Fruit fly (Drosophila melanogaster) ovary, adult (tissue): ENCODE results near the gene Cdc7.

Experiments
- CG17801 ChIP-seq: fragments of 200-800 bp; optimal IDR thresholded peaks from 2 replicates; lab custom pipeline; 2019; ENCODE audit warnings: missing biosample characterization, mild to moderate bottlenecking, missing genetic modification characterization, moderate library complexity; ENCODE audit not compliant: partially characterized antibody

The Cdc7 gene

DNA sequence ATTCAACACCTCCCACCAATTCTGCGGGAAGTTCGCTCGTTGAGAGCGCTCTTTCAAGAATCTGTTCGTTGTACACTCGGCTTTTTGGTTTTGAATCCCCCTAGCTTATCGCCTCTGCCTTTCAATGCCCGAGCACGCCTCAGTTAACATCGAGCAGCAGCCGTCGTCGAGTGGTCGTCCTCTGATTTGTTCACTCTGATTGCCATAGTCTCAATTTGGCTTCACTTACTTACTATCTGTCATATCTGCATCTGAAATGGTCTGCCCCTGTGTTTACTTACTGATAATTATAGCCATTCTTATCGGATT lies 25.1 kb downstream of the Cdc7 start:
- no peak for TF ChIP-seq CG17801

DNA sequence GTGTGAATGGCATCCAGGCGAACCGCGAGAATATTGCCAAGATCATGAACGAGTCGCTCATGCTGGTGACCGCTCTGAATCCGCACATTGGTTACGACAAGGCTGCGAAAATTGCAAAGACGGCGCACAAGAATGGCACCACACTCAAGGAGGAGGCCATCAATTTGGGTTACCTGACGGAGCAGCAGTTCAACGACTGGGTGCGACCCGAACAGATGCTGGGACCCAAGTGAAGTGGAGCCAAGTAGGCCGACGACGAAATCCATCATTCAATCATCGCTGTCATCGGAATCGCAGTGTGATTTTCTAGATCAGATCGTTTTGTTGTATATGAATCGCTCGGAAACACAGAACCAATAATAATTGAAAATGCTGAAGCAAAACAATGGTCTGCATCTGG lies 27.1 kb downstream of the Cdc7 start, which contains the start of gene Fum2:
TSS of gene Fum2 (plus strand) at position 301 of the 400 bp plus-strand sequence.
- no peak for TF ChIP-seq CG17801

DNA sequence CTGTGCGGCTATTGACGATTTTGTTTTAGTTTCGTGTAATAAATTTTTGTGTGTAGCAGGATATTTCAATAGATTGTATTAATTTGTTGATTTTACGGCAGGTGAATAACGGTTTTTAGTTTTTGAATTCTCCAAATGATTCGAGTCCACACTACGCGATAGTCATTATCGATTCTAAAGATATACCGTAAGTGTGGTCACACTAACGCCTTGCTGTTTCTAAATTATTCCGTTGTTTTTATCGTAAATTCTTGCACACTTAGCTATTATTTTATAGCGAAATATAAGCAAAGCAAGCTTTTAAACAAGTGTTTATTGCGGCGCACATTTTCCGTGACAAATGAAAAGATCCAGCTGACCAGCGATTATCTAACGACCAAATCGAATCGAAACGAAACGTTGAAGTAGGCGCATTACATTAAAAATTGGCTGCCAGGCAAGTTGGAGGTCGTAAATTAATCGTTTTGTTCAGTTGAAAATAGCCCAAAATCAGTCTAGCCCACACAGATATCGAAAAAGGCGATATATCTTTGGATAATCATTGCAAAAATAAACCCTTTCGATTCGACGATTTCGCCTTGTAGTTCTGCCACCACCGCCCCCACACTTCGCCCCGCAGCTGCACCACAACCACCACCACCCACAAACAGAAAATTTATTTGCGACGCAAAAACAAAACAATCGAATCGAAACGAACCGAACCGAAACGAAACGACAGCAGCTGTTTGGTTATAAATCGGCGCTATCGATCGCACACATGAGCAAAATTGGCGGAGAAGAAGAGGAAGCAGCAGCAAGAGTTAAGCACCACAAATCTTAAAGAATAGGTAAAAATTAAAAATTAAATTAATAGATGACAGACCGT lies 29.5 kb downstream of the Cdc7 start, which contains the start of gene Pink1:
TSS of gene Pink1 (plus strand) at position 164 of the 865 bp plus-strand sequence.
- TF ChIP-seq CG17801: peak; percentile 50

DNA sequence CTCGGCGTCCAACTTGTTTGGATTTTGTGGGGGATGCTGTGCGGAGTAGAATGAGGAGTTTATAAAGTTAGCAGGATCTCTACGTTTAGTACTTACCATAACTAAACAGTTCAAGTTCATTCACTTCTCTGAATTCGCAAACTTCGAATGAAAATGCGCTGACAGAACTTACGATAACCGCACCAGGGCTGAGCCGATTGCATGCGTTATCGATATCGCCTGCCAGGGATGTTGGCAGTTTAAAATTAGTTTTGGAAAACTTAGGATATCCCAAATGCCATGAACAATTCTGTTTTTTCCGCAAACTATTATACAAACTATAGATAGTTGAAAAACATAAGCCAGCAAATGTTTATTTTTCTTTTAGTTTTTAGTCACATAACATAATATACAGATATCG lies 32.9 kb downstream of the Cdc7 start, which contains the start of gene CG44303:
TSS of gene CG44303 (minus strand) at position 154 of the 400 bp plus-strand sequence.
- no peak for TF ChIP-seq CG17801

DNA sequence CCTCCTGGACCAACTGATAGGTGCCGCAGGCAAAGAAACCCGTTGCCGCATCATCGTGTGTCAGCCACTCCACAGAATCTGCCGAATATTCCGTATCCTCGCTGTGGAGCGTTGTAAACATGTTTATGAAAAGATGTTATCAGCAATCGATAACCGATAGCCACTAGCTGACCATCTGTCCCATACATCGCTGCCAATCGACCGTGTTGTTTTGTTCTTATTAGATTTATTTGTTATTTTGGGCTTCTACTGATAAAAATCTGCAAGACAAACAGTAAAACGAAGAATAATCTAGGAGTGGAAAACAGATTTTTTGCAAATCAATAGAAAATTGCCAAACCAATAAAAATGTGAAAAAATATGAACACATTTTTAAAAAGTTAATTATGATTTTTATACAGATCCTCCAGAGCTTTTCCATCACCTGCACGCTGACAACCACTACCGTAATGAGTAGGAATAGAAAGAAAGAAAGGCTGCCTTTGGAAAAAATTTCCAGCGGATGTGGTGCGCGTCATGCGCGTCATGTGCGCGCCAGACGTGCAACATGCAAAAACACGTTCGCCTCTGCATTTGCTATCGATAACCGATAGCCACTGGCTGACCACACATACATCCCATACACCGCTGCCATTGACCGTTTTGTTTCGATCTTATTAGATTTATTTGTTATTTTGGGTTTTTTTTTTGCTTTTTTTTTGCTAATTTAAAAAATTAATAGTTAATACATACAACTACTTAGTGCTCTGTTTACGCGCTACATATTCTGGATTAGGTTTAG lies 34.5 kb downstream of the Cdc7 start, which contains the start of gene CG3184:
TSS of gene CG3184 (minus strand) at position 155 of the 781 bp plus-strand sequence.
- no peak for TF ChIP-seq CG17801

DNA sequence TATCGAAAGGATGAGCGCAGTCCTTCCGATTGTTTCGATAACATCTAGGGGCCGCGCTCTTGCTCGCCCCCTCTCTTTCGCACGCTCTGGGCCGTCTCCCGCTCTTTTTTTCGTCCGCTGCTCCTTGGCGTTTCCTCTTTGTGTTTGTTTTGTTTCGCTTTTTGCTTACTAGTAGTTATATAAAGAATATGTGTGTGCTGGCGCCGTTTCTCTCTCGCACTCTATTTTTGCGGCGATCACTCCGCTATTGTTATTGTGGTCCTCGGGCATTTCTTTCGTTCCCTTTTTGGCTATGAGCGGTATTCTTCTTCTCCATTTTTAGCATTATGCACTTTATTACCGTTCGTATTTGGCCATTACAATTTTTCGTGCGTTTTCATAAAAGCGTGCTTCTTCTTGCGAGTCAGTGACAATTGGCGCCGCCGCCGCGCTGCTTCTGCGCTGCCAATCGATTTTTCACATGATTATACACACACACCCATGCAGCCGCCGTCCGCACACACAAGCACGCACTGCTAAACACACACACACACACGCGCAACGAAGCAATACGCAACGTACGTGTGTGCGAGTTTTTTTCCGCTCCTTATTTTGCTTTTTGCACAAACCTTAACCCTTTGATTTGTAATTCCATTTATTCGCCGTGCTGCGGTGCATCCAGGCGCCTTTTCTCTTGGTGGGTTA lies 39.9 kb downstream of the Cdc7 start:
- peak; percentile 22 for TF ChIP-seq CG17801

DNA sequence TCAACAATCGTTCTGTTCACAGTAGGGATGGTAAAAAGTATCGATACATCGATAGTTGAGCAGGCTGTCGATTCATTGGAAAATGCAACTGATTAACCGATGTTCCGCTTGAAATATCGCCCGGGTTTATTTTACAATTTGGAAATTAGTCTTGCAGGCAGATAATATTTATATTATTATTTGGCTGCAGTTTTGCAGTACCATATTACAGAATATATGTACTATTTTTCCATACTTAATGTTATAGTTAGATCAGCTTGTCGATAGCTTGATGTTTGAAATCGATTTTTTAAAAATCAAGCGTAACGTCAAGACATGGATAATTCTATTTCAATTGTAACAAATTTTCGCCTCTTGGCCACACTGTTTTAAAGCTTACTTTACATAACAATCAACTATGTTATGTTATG lies 40.6 kb downstream of the Cdc7 start, which contains the start of gene CG14442:
TSS of gene CG14442 (minus strand) at position 29 of the 410 bp plus-strand sequence.
- TF ChIP-seq CG17801: peak; percentile 37

DNA sequence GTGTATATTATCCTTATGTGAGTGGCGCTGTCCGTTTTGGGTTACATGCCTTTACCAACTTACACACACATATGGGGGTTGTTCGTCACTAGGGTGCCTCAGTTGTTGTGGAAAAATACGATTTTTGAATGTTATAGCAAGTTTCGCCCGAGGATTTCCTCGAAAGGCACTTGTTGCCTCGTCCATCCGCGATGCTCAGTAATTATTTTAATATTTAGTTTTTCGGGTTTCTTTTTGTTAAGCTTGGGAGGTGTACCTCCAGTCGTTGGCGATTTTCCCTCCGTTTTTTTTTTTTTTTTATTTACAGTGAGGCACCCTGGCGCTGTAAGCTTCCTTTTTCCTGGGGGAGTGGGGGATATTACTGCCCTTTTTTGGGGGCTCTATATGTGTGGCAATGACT lies 42.1 kb downstream of the Cdc7 start:
- peak; percentile 8 for TF ChIP-seq CG17801

DNA sequence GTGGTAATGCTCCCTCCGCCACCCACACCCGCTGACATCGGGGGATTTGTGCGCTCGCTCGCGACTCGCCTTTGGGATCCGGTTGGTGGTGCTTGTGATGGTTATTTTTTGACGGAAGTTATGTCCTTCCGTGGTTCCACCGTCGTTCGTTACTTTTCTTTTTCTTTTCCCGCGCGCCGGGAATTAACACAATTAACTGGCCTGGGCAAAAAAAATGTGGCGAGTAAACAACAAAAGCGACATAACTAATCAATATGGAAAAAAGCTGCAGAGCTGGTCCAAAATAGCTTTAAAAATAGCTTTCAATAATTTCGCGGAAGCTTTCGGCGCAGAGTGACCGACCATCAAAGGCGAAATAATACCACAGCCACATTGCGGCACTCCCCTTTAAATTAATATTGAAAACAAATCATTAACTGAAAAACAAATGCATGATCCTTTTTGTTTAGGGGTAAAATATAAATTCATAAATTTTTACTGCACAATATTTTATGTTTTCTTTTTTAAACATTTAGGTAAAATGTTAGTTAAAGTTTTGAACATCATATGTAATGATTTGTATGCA lies 44.0 kb downstream of the Cdc7 start, which contains the start of gene CG14440:
TSS of gene CG14440 (minus strand) at position 320 of the 565 bp plus-strand sequence.
- peak; percentile 24 for TF ChIP-seq CG17801

DNA sequence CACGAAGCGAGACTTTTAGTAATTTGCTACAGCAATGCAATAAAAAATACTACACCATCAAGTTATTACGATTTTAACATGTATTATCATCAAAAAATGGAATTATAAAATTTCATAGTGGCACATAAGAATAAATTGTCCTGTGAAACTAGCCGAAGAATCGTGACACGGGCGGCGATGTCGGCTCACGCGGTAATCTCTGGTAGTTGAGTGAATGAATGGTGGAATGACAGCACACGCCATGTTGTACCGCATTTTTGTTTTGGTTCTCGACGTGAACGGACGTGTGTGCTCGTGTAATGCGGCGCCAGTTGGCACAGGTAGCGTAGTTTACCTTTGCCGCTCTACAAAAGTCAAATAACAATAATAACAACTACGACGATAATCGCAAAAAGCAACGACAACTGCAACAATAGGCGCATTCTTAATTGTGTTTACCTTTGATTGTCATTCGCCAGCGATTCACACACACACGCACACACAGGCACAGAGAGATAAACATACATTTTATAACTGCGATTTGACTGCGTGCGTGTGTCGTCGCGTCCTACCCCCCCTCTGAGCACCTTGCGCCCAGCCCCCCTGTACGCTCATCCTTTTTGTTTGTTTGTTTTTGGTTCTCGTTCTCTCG lies 45.0 kb downstream of the Cdc7 start, which contains the start of gene CG14441:
TSS of gene CG14441 (plus strand) at position 254 of the 631 bp plus-strand sequence.
- TF ChIP-seq CG17801: peak; percentile 87

DNA sequence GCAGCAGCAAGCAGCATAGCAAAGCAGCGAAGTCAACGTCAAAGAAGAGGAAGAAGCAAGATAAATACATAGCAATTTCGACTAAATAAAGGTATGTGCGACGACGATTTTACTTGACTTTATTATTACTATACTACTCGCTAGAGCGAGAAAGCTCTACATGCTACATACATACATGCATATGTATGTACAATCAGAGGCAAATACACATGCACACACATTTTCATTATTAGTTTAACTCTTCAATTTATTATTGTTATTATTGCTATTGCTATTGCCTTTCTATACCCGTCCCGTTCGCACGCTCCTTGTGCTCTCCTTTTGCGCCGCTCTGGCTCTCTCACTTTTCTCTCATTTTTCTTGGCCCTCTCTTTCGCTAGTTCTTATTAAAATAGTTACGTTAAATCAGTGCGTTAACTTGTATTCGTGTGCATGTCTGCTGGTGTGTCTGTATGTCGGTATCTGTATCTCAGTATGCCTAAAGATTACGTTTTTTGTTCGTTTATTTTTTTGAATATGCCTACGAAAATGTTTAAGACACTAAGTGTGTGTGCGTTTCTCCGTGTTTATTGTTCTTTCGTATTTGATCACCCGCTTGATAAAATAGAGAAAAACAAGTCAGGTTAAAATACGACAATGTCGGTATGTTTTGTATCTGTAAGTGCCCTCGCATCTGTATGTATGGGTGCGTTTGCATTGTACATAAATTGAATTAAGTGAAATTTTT lies 46.1 kb downstream of the Cdc7 start:
- peak; percentile 16 for TF ChIP-seq CG17801

DNA sequence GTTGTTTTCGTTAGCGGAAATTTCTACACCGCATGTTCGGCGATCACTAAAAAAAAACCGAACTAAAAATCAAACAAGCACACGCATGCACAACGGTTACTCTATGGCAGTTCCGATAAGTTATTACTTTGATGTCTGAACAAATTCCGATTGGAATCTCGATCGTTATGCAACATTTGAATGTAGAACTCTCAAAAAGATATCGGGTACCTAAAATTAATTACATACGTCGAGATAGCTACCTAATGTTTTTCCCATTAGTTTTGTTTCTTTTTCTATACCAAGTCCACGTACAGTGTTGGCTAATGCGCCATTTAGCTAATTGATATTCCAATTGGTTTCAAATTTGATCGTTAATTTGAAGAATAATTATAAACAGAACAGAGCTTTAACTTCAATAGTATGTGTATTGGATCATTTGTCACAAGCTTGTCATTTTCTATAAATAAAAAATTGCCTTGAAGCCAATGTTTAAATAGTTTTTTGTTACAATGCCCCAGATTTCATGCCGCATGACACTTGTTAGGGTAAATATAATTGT lies 46.7 kb downstream of the Cdc7 start:
- no peak for TF ChIP-seq CG17801

DNA sequence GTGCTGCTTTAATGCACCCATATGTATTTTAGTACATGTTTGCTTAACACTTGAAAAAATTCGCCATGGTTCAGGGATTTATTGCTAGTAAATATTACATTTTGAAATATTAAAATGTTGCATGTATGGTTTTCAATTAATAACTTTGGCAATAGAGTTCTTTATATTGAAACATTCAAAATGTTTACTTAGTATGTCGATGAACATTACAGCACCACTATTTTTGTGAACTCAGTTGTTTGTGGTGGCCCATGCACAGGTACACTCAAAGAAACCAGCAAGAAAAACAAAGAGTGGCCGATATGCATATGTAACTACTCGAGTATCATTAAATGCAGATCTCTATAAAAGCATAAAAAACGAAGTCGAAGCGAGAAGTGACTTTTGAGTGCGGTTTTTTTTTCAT lies 47.7 kb downstream of the Cdc7 start:
- peak; percentile 46 for TF ChIP-seq CG17801

DNA sequence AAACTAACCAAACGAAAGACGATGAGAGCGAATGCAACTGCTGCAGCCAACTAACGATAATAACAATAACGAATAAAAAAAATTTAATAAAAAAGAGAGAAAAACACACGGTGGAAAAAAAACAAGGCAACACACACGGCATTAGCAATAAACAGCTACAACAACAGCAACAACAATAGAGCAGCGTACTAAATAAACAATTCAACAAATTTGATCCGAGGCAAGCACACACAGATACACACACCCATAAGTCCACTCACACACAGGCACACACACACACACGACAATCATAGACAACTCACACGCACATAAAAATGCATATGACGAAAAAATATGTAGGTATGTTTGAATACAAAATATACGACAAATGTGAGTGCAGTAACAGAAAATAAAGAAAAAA lies 48.2 kb downstream of the Cdc7 start:
- no peak for TF ChIP-seq CG17801

DNA sequence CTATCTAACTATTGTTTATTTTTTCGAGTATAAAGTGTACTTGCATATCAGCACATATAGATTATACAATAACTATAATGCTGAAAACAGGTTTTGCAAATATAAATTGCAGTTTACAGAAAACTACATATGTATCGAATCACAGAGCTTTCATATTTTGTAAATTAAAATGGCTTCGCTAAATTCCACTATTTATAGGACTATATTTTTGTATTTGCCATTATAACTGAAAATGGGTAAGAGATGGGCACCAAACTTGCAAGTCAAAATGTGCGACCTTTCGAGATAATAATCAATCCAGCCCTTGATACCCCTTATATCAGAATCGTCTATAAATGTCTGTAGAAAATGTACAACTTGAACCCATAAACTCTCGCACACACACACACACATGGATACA lies 48.9 kb downstream of the Cdc7 start:
- no peak for TF ChIP-seq CG17801
